Fruit fly (Drosophila melanogaster) whole organism: Measurements from ENCODE around the gene CG5937.

Experiments used
- CG8478 ChIP-seq: fragments of >200 bp; optimal IDR thresholded peaks from 2 replicates; lab custom pipeline; 2018; ENCODE audit warnings: inconsistent platforms
- Dll ChIP-seq: fragments of >200 bp; optimal IDR thresholded peaks from 2 replicates; lab custom pipeline; 2017
- EcR ChIP-seq, 2 experiments: fragments of >200 bp; optimal IDR thresholded peaks; 2 replicates each; lab custom pipeline; 2017; ENCODE audit warnings: missing biosample characterization in 2 of 2, missing genetic modification characterization in 2 of 2, missing genetic modification reagents in 2 of 2
- pan ChIP-seq: fragments of >200 bp; optimal IDR thresholded peaks from 2 replicates; lab custom pipeline; 2017
- psq ChIP-seq: fragments of >200 bp; optimal IDR thresholded peaks from 2 replicates; lab custom pipeline; 2017
- usp ChIP-seq: fragments of >200 bp; optimal IDR thresholded peaks from 2 replicates; lab custom pipeline; 2017; ENCODE audit warnings: missing biosample characterization, missing genetic modification characterization, mixed read lengths

DNA sequence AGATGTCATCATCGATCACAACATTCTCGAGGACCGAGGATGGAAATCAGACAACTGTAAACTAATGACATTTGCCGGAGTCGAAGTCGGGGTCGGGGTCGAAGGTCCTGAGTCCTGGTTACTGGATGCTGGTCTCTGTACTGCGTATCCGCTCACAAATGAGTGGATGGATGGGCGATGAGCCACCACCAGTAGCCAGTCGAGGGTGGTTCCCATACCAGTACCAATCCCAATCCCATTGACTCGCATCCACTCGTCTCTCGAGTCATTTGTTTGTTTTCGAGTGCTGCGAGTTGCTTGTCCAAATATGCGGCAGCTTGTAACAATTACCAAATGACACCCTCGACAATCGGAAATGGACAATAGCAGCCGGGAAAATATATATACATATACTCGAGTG, 7.0 kb upstream of the CG5937 start:
- no peak for TF ChIP-seq EcR (GFP tag; optimal IDR thresholded peaks at IDR 0.05; lab: Kevin White, UChicago)
- no peak for TF ChIP-seq CG8478
- no peak for TF ChIP-seq psq
- no peak for TF ChIP-seq pan (lab: Kevin White, UChicago)
- no peak for TF ChIP-seq usp (GFP tag; lab: Kevin White, UChicago)
- no peak for TF ChIP-seq Dll (lab: Kevin White, UChicago)
